Worm (Caenorhabditis elegans): Measurements from ENCODE around the gene rps-30.

The rps-30 gene

DNA sequence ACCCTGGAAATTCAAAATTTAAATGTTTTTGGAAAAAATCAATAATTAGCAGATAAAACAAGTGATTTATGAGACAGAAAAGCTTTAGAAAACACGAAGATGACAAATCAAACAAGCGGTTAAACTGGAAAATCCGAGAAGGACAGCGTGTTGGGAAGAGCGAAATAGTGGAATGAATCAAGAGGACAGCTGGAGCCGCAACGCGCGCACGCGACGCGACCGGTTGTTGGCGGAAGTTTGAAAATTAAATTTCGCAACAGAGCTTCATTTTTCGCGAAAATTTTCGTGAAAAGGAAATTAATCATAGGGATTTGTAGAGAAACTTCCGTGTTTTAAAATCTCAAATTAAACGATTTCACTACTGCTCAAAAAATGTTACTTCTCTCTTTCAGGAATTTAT, 41.5 kb upstream of the rps-30 start, which contains the start of gene clic-1 (continued):
- TF ChIP-seq fkh-10 (GFP tag; optimal IDR thresholded peaks at IDR 0.05) (peak; percentile 3), snpc-4 (tag; optimal IDR thresholded peaks at IDR 0.05) (peak; percentile 38), pqm-1 (tag; optimal IDR thresholded peaks at IDR 0.05) (no peak), nhr-12 (tag; optimal IDR thresholded peaks at IDR 0.05) (no peak), xbp-1 (tag; optimal IDR thresholded peaks at IDR 0.05) (peak; percentile 70), ceh-82 (tag; optimal IDR thresholded peaks at IDR 0.05) (peak; percentile 35 to 85 (median 62)), nhr-85 (tag) (peak; percentile 80), swsn-7 (tag; optimal IDR thresholded peaks at IDR 0.05) (peak; percentile 62), mdl-1 (tag; optimal IDR thresholded peaks at IDR 0.05) (peak in 1 of 2 experiments; percentile 67), mef-2 (tag; optimal IDR thresholded peaks at IDR 0.05) (no peak), snu-23 (GFP tag; optimal IDR thresholded peaks at IDR 0.05) (peak; percentile 74), nhr-76 (tag; optimal IDR thresholded peaks at IDR 0.05) (no peak), F16B12.6 (tag; optimal IDR thresholded peaks at IDR 0.05) (peak; percentile 5), grh-1 (GFP tag; IDR thresholded peaks at IDR 0.05) (no peak), tlp-1 (tag; optimal IDR thresholded peaks at IDR 0.05) (no peak), fkh-4 (tag; optimal IDR thresholded peaks at IDR 0.05; ENCODE audit: borderline replicate concordance) (no peak), ceh-88 (GFP tag; IDR thresholded peaks at IDR 0.05) (no peak), zip-4 (GFP tag; optimal IDR thresholded peaks at IDR 0.05) (peak; percentile 65)

DNA sequence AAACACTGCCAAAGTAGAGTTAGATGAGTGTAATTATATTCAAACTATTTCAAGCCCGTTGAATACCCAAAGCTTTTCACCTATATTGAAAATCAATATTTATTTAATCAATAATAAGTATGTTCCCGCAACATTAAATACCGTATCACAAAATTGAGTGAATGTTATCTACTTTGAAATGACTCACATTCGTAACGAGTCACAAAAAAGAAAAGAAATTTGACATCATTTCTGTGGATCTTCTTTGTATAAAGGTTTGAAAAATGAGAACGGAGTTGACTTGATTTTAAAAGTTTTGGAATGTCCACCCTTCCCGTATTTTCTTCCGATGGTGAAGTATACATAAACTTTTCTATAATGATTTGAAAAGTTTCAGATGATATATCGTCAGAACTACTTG, 41.1 kb upstream of the rps-30 start, which contains the start of gene srr-10:
srr-10 (plus strand) TSS at position 301 of the 400 bp plus-strand sequence.
- no peak for TF ChIP-seq unc-30 (tag; optimal IDR thresholded peaks at IDR 0.05)
- TF ChIP-seq efl-1 (optimal IDR thresholded peaks at IDR 0.05) = no peak
- TF ChIP-seq efl-1 (GFP tag; optimal IDR thresholded peaks at IDR 0.05 in 1 of 2) = peak in 1 of 2 experiments; percentile 34

DNA sequence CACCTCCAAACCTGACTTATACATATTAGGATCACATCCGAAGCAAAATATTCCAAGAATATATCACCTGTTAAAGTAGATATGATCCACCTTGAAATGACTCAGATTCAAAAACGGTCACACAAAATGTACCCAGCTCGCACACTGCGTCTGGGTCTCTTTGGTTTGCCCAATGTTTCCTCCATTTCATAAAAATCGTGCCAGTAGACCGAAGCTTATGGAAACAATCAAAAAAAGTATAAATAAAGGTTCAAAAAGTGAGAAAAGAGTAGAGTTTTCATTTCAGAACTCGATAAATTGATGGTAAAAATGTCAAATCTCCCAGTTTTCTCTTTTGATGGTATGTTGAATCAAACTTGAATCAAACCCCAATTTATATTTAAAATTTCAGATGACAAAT, 38.7 kb upstream of the rps-30 start, which contains the start of gene srr-9:
srr-9 (plus strand) TSS at position 301 of the 400 bp plus-strand sequence.
- no peak for TF ChIP-seq tlp-1 (tag; optimal IDR thresholded peaks at IDR 0.05)
- no peak for TF ChIP-seq vab-15 (tag; optimal IDR thresholded peaks at IDR 0.05)
- no peak for TF ChIP-seq ama-1 (optimal IDR thresholded peaks at IDR 0.05)
- no peak for TF ChIP-seq pqm-1 (tag; optimal IDR thresholded peaks at IDR 0.05)
- TF ChIP-seq mab-9 (GFP tag; IDR thresholded peaks at IDR 0.05) = no peak
- no peak for TF ChIP-seq lin-13 (GFP tag; optimal IDR thresholded peaks at IDR 0.05)
- no peak for TF ChIP-seq unc-62 (GFP tag; optimal IDR thresholded peaks at IDR 0.05)
- no peak for TF ChIP-seq fkh-4 (tag; optimal IDR thresholded peaks at IDR 0.05; ENCODE audit: borderline replicate concordance)
- TF ChIP-seq sox-4 (tag; optimal IDR thresholded peaks at IDR 0.05) = no peak
- no peak for TF ChIP-seq nhr-84 (tag; optimal IDR thresholded peaks at IDR 0.05)
- no peak for TF ChIP-seq hlh-4 (tag; optimal IDR thresholded peaks at IDR 0.05)
- TF ChIP-seq nhr-85 (tag) = no peak
- TF ChIP-seq lir-3 (tag; optimal IDR thresholded peaks at IDR 0.05; ENCODE audit: poor library complexity) = no peak

DNA sequence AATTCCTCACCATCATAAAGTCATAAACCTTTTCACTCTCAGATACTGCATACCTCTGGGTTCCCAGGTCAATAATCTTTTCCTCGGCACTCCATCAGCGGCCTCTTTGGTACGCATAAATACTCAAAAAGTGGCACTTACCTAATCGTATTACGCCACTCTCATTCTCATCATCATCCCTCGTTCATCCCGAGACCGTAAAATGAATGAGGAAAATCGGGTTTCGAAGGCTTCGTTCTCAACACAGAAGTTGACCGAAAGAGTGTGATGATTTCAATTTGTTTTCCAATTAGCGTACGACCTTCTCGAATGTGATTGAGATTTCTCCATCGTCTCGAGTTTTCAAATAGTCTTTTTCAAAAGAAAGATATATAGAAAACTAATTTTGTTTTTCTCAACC, 36.4 kb upstream of the rps-30 start:
- TF ChIP-seq blmp-1 (tag; optimal IDR thresholded peaks at IDR 0.05) = peak; percentile 28
- no peak for TF ChIP-seq mep-1 (tag; optimal IDR thresholded peaks at IDR 0.05)
- TF ChIP-seq lin-39 (tag; optimal IDR thresholded peaks at IDR 0.05) = no peak
- no peak for TF ChIP-seq sox-4 (tag; optimal IDR thresholded peaks at IDR 0.05)
- TF ChIP-seq nhr-85 (tag) = peak; percentile 47

DNA sequence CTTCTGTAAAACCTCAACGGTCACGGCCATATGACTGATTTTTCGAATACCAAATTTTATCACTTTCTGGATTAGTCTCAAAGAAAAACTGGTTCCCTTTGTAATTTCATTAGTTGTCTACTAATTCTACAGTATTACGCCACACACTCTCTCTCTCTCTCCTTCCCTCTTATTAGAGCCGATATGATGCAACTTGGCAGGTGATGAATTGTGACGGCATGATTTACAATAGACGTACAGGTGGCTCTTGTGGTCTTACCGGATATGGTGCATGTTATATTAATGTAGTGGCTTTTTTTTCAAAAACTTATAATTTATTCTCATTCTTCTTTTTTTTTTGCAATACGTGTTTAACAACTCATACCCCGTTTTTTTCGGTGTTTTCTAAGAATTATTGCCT, 34.5 kb upstream of the rps-30 start:
- no peak for TF ChIP-seq nhr-77 (tag; optimal IDR thresholded peaks at IDR 0.05)
- no peak for TF ChIP-seq snu-23 (GFP tag; optimal IDR thresholded peaks at IDR 0.05)
- TF ChIP-seq blmp-1 (tag; optimal IDR thresholded peaks at IDR 0.05) = peak; percentile 2
- TF ChIP-seq ztf-4 (tag; optimal IDR thresholded peaks at IDR 0.05) = no peak
- no peak for TF ChIP-seq tbx-2 (tag; optimal IDR thresholded peaks at IDR 0.05)
- no peak for TF ChIP-seq xbp-1 (tag; optimal IDR thresholded peaks at IDR 0.05)
- no peak for TF ChIP-seq lin-15B (tag; optimal IDR thresholded peaks at IDR 0.05)
- no peak for TF ChIP-seq aly-2 (tag; optimal IDR thresholded peaks at IDR 0.05)

Measured in whole organism, L1 larva.